Fruit fly (Drosophila melanogaster) whole organism, prepupa: ENCODE data around the gene CG34301.

Source experiments
- Blimp-1 ChIP-seq: fragments of 200-800 bp; sonication (Bioruptor generic); optimal IDR thresholded peaks from 3 replicates; lab custom pipeline; 2017; ENCODE audit warnings: missing biosample characterization, missing genetic modification characterization, mild to moderate bottlenecking, moderate library complexity, missing genetic modification reagents
- CG10631 ChIP-seq: fragments of 200-800 bp; sonication (Bioruptor generic); optimal IDR thresholded peaks from 2 replicates; lab custom pipeline; 2016; ENCODE audit warnings: missing biosample characterization, missing genetic modification characterization
- CG10669 ChIP-seq: fragments of 200-800 bp; sonication (Bioruptor generic); optimal IDR thresholded peaks from 3 replicates; lab custom pipeline; 2018; ENCODE audit warnings: missing biosample characterization, mild to moderate bottlenecking, missing genetic modification characterization, moderate library complexity
- CG11294 ChIP-seq: fragments of 200-800 bp; sonication (Bioruptor generic); IDR thresholded peaks from 2 replicates; pipeline ENCODE4 v1.3.6; 2022; ENCODE audit warnings: missing biosample characterization, missing genetic modification characterization
- CG11762 ChIP-seq: fragments of 200-800 bp; sonication (Bioruptor generic); optimal IDR thresholded peaks from 3 replicates; lab custom pipeline; 2016; ENCODE audit warnings: missing biosample characterization, missing genetic modification characterization; ENCODE audit not compliant: insufficient read depth
- CG15336 ChIP-seq: fragments of 200-800 bp; sonication (Bioruptor generic); IDR thresholded peaks from 2 replicates; pipeline ENCODE4 v1.3.6; 2022; ENCODE audit warnings: missing biosample characterization, missing genetic modification characterization
- CG1621 ChIP-seq: fragments of 200-800 bp; sonication (Bioruptor generic); optimal IDR thresholded peaks from 3 replicates; lab custom pipeline; 2018; ENCODE audit warnings: missing biosample characterization, mild to moderate bottlenecking, missing genetic modification characterization
- CG16779 ChIP-seq: fragments of 200-800 bp; sonication (Bioruptor generic); optimal IDR thresholded peaks from 3 replicates; lab custom pipeline; 2017; ENCODE audit warnings: missing biosample characterization, mild to moderate bottlenecking, missing genetic modification characterization
- CG3032 ChIP-seq: fragments of 200-800 bp; optimal IDR thresholded peaks from 2 replicates; lab custom pipeline; 2019; ENCODE audit warnings: missing biosample characterization, mild to moderate bottlenecking, missing genetic modification characterization, moderate library complexity
- CG31627 ChIP-seq: fragments of 200-800 bp; sonication (Bioruptor generic); optimal IDR thresholded peaks from 3 replicates; lab custom pipeline; 2016; ENCODE audit warnings: missing biosample characterization, missing genetic modification characterization
- CG32006 ChIP-seq: fragments of 200-800 bp; sonication (Bioruptor generic); optimal IDR thresholded peaks from 3 replicates; lab custom pipeline; 2017; ENCODE audit warnings: missing biosample characterization, mild to moderate bottlenecking, missing genetic modification characterization
- CG34406 ChIP-seq: fragments of 200-800 bp; sonication (Bioruptor generic); optimal IDR thresholded peaks from 3 replicates; lab custom pipeline; 2016; ENCODE audit warnings: missing biosample characterization, missing genetic modification characterization
- CG3919 ChIP-seq: fragments of 200-800 bp; sonication (Bioruptor generic); optimal IDR thresholded peaks from 3 replicates; lab custom pipeline; 2016; ENCODE audit warnings: missing biosample characterization, missing genetic modification characterization
- CG4318 ChIP-seq: fragments of 200-800 bp; sonication (Bioruptor generic); optimal IDR thresholded peaks from 3 replicates; lab custom pipeline; 2017; ENCODE audit warnings: missing biosample characterization, mild to moderate bottlenecking, missing genetic modification characterization
- CG6163 ChIP-seq: fragments of 200-800 bp; sonication (Bioruptor generic); IDR thresholded peaks from 3 replicates; pipeline ENCODE4 v1.3.6; 2022; ENCODE audit warnings: missing biosample characterization, missing genetic modification characterization
- CG6276 ChIP-seq: fragments of 200-800 bp; sonication (Bioruptor generic); optimal IDR thresholded peaks from 2 replicates; lab custom pipeline; 2017; ENCODE audit warnings: missing biosample characterization, mild to moderate bottlenecking, missing genetic modification characterization
- CG6792 ChIP-seq: fragments of 200-800 bp; sonication (Bioruptor generic); optimal IDR thresholded peaks from 3 replicates; lab custom pipeline; 2016; ENCODE audit warnings: missing biosample characterization, missing genetic modification characterization
- CG6808 ChIP-seq: fragments of 200-800 bp; sonication (Bioruptor generic); optimal IDR thresholded peaks from 3 replicates; lab custom pipeline; 2017; ENCODE audit warnings: missing biosample characterization, missing genetic modification characterization, mild to moderate bottlenecking, moderate library complexity, missing genetic modification reagents
- CG6854 ChIP-seq: fragments of 200-800 bp; sonication (Bioruptor generic); optimal IDR thresholded peaks from 2 replicates; lab custom pipeline; 2017; ENCODE audit warnings: missing biosample characterization, mild to moderate bottlenecking, missing genetic modification characterization
- CG7368 ChIP-seq: fragments of 200-800 bp; sonication (Bioruptor generic); optimal IDR thresholded peaks from 3 replicates; lab custom pipeline; 2016; ENCODE audit warnings: missing biosample characterization, missing genetic modification characterization
- CG8119 ChIP-seq: fragments of 200-800 bp; sonication (Bioruptor generic); IDR thresholded peaks from 3 replicates; pipeline ENCODE4 v1.3.6; 2022; ENCODE audit warnings: missing biosample characterization, missing genetic modification characterization
- CG8319 ChIP-seq: fragments of 200-800 bp; sonication (Bioruptor generic); optimal IDR thresholded peaks from 3 replicates; lab custom pipeline; 2016; ENCODE audit warnings: missing biosample characterization, missing genetic modification characterization
- CG8632 ChIP-seq: fragments of 200-800 bp; sonication (Bioruptor generic); optimal IDR thresholded peaks from 3 replicates; lab custom pipeline; 2016; ENCODE audit warnings: missing biosample characterization, missing genetic modification characterization
- CG9139 ChIP-seq: fragments of 200-800 bp; sonication (Bioruptor generic); optimal IDR thresholded peaks from 3 replicates; lab custom pipeline; 2017; ENCODE audit warnings: missing biosample characterization, mild to moderate bottlenecking, missing genetic modification characterization
- Eip75B ChIP-seq: fragments of 200-800 bp; sonication (Bioruptor generic); optimal IDR thresholded peaks from 3 replicates; lab custom pipeline; 2016; ENCODE audit warnings: missing biosample characterization, missing genetic modification characterization
- Eip78C ChIP-seq: fragments of 200-800 bp; sonication (Bioruptor generic); peaks from one replicate; lab custom pipeline; 2016; ENCODE audit warnings: missing biosample characterization, missing genetic modification characterization
- Ets96B ChIP-seq: fragments of 200-800 bp; optimal IDR thresholded peaks from 2 replicates; lab custom pipeline; 2019; ENCODE audit warnings: missing biosample characterization, mild to moderate bottlenecking, missing genetic modification characterization, moderate library complexity
- Hr39 ChIP-seq: fragments of 200-800 bp; sonication (Bioruptor generic); optimal IDR thresholded peaks from 2 replicates; lab custom pipeline; 2016; ENCODE audit warnings: missing biosample characterization, missing genetic modification characterization
- Hr4 ChIP-seq: fragments of 200-800 bp; sonication (Bioruptor generic); optimal IDR thresholded peaks from 3 replicates; lab custom pipeline; 2016; ENCODE audit warnings: missing biosample characterization, missing genetic modification characterization
- Met ChIP-seq: fragments of 200-800 bp; sonication (Bioruptor generic); optimal IDR thresholded peaks from 3 replicates; lab custom pipeline; 2016; ENCODE audit warnings: missing biosample characterization, missing genetic modification characterization
- OdsH ChIP-seq: fragments of 200-800 bp; sonication (Bioruptor generic); optimal IDR thresholded peaks from 3 replicates; lab custom pipeline; 2016; ENCODE audit warnings: missing biosample characterization, missing genetic modification characterization
- Smox ChIP-seq: fragments of 200-800 bp; sonication (Bioruptor generic); optimal IDR thresholded peaks from 3 replicates; lab custom pipeline; 2016; ENCODE audit warnings: missing biosample characterization, missing genetic modification characterization
- Sox14 ChIP-seq: fragments of 200-800 bp; sonication (Bioruptor generic); optimal IDR thresholded peaks from 3 replicates; lab custom pipeline; 2016; ENCODE audit warnings: missing biosample characterization, missing genetic modification characterization
- achi ChIP-seq: fragments of 200-800 bp; sonication (Bioruptor generic); optimal IDR thresholded peaks from 3 replicates; lab custom pipeline; 2016; ENCODE audit warnings: missing biosample characterization, missing genetic modification characterization
- acj6 ChIP-seq: fragments of 200-800 bp; sonication (Bioruptor generic); optimal IDR thresholded peaks from 3 replicates; lab custom pipeline; 2016; ENCODE audit warnings: missing biosample characterization, missing genetic modification characterization
- cyc ChIP-seq: fragments of 200-800 bp; sonication (Bioruptor generic); optimal IDR thresholded peaks from 3 replicates; lab custom pipeline; 2016; ENCODE audit warnings: missing biosample characterization, missing genetic modification characterization
- dac ChIP-seq: fragments of 200-800 bp; sonication (Bioruptor generic); optimal IDR thresholded peaks from 2 replicates; lab custom pipeline; 2017; ENCODE audit warnings: missing biosample characterization, mild to moderate bottlenecking, missing genetic modification characterization
- eg ChIP-seq: fragments of 200-800 bp; sonication (Bioruptor generic); IDR thresholded peaks from 3 replicates; pipeline ENCODE4 v1.3.6; 2022; ENCODE audit warnings: missing biosample characterization, missing genetic modification characterization
- esn ChIP-seq: fragments of 200-800 bp; sonication (Bioruptor generic); optimal IDR thresholded peaks from 2 replicates; lab custom pipeline; 2016; ENCODE audit warnings: missing biosample characterization, mild to moderate bottlenecking, missing genetic modification characterization, moderate library complexity
- fd85E ChIP-seq: fragments of 200-800 bp; sonication (Bioruptor generic); optimal IDR thresholded peaks from 3 replicates; lab custom pipeline; 2016; ENCODE audit warnings: missing biosample characterization, missing genetic modification characterization
- fkh ChIP-seq: fragments of 200-800 bp; sonication (Bioruptor generic); optimal IDR thresholded peaks from 3 replicates; lab custom pipeline; 2017; ENCODE audit warnings: missing biosample characterization, mild to moderate bottlenecking, missing genetic modification characterization, moderate library complexity
- lz ChIP-seq: fragments of 200-800 bp; sonication (Bioruptor generic); optimal IDR thresholded peaks from 3 replicates; lab custom pipeline; 2016; ENCODE audit warnings: missing biosample characterization, missing genetic modification characterization
- net ChIP-seq: fragments of 200-800 bp; sonication (Bioruptor generic); optimal IDR thresholded peaks from 3 replicates; lab custom pipeline; 2016; ENCODE audit warnings: missing biosample characterization, missing genetic modification characterization
- pdm3 ChIP-seq: fragments of 200-800 bp; sonication (Bioruptor generic); optimal IDR thresholded peaks from 3 replicates; lab custom pipeline; 2016; ENCODE audit warnings: missing biosample characterization, missing genetic modification characterization
- spab ChIP-seq: fragments of 200-800 bp; sonication (Bioruptor generic); optimal IDR thresholded peaks from 2 replicates; lab custom pipeline; 2017; ENCODE audit warnings: missing biosample characterization, mild to moderate bottlenecking, missing genetic modification characterization, missing genetic modification reagents
- svp ChIP-seq: fragments of 200-800 bp; sonication (Bioruptor generic); peaks from one replicate; lab custom pipeline; 2016; ENCODE audit warnings: missing biosample characterization, missing genetic modification characterization
- topi ChIP-seq: fragments of 200-800 bp; sonication (Bioruptor generic); optimal IDR thresholded peaks from 3 replicates; lab custom pipeline; 2016; ENCODE audit warnings: missing biosample characterization, missing genetic modification characterization

CG34301 gene

DNA sequence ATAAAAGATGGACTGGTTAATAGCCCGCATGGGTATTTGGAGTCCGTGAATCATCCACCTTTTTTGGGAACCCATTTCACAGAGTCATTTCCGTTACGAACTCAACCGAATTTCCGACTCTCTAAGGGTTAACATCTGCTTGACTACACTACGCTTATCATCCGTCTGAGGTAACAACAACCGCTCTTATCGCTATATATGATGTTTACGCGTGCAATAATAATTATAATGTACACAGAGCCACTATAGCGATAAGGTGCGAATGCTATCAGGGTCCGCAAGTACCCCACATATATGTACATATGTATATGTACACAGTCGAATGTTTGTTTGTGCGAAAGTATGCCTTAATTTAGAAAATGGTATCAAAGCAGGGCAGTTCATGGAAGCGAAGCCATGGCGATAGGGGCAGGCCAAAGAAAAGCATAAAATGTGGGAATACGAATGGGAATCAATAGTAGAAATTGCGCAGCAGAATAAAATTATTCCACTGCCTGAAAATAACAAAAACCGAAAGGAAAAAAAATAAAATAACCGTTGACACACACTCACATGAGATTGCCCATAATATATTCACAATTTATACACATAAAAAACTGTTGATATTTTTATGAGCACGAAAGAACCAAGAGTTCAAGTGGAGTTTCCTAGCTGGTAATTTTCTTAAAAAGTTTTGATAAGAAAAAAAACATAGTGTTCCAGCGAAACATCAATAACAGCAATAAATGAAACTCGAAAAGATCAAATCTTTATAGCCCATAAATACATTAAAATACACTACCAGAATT lies 37.4 kb downstream of the CG34301 start (continued):
- TF ChIP-seq CG8632 (GFP tag; lab: Kevin White, UChicago) (peak; percentile 59), CG34406 (GFP tag; lab: Kevin White, UChicago) (peak; percentile 19), esn (peak; percentile 47), Hr4 (GFP tag; lab: Kevin White, UChicago) (peak; percentile 28), fkh (peak; percentile 98), Eip75B (GFP tag; lab: Kevin White, UChicago) (peak; percentile 19), Eip78C (peak; percentile 77), svp (GFP tag; lab: Kevin White, UChicago) (no peak), CG6276 (peak; percentile 85), CG6792 (GFP tag; lab: Kevin White, UChicago) (peak; percentile 45), CG31627 (GFP tag; lab: Kevin White, UChicago) (no peak), lz (GFP tag; lab: Kevin White, UChicago) (no peak), CG6808 (GFP tag; lab: Kevin White, UChicago) (peak; percentile 56), CG10669 (GFP tag; lab: Kevin White, UChicago) (peak; percentile 65), Met (peak; percentile 18), pdm3 (GFP tag; lab: Kevin White, UChicago) (no peak), CG9139 (GFP tag; lab: Kevin White, UChicago) (peak; percentile 51), OdsH (GFP tag; lab: Kevin White, UChicago) (peak; percentile 32)

DNA sequence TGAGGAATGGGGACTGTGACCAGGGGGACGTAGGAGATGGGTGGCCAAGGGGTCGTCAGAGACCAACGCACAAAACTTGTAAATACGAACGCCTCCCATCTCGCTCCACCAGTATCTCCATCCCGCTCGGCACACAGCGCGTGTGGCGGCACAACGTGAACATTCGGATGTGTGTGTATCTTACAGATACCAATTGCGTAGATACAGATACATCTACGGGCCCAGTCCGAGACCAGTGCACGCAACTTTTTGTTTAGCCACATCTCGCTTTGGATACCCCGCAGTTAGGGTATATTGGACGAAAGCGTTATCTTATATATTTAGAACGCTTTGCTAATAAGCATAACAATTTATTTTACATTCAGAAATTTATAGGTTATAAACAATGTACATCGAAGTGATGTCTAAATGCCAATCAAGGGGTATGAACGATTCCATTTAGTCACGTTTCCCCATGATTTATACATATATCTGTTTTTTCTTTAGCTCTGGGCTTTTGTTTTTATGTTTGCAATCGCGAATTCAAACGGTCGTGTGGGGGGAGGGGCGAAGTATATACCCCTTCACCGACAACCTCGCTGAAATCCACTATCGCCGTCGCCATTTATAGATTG lies 38.2 kb downstream of the CG34301 start:
- TF ChIP-seq CG3919 (GFP tag; lab: Kevin White, UChicago) (peak; percentile 99), CG16779 (peak; percentile 98), CG4318 (GFP tag; lab: Kevin White, UChicago) (peak; percentile 99), CG11762 (GFP tag; lab: Kevin White, UChicago) (peak; percentile 99), fkh (peak; percentile 94), CG6276 (peak; percentile 99), CG32006 (GFP tag; lab: Kevin White, UChicago) (peak; percentile 100), acj6 (peak; percentile 99), Ets96B (peak; percentile 99), CG6163 (GFP tag; lab: Robert Waterston, UW) (peak; percentile 99), eg (GFP tag; lab: Robert Waterston, UW) (peak; percentile 99), CG3032 (tag; lab: Kevin White, UChicago) (peak; percentile 99), CG31627 (GFP tag; lab: Kevin White, UChicago) (peak; percentile 98), pdm3 (GFP tag; lab: Kevin White, UChicago) (peak; percentile 99), CG1621 (tag; lab: Kevin White, UChicago) (peak; percentile 98), cyc (GFP tag; lab: Kevin White, UChicago) (peak; percentile 98), lz (GFP tag; lab: Kevin White, UChicago) (peak; percentile 98), CG10631 (GFP tag; lab: Kevin White, UChicago) (peak; percentile 99), CG8319 (GFP tag; lab: Kevin White, UChicago) (peak; percentile 97), dac (GFP tag; lab: Kevin White, UChicago) (peak; percentile 98), Hr4 (GFP tag; lab: Kevin White, UChicago) (peak; percentile 100), Met (peak; percentile 99), CG11294 (GFP tag; lab: Robert Waterston, UW) (peak; percentile 99), CG6854 (peak; percentile 89), spab (GFP tag; lab: Kevin White, UChicago) (peak; percentile 99), Eip75B (GFP tag; lab: Kevin White, UChicago) (peak; percentile 99), CG7368 (GFP tag; lab: Kevin White, UChicago) (peak; percentile 98), Smox (GFP tag; lab: Kevin White, UChicago) (peak; percentile 97), Eip78C (peak; percentile 100), CG15336 (GFP tag; lab: Robert Waterston, UW) (peak; percentile 99), CG8119 (GFP tag; lab: Robert Waterston, UW) (peak; percentile 99), achi (GFP tag; lab: Kevin White, UChicago) (peak; percentile 98), svp (GFP tag; lab: Kevin White, UChicago) (peak; percentile 98), net (GFP tag; lab: Kevin White, UChicago) (peak; percentile 99), topi (peak; percentile 98), Blimp-1 (GFP tag; lab: Kevin White, UChicago) (peak; percentile 84), fd85E (GFP tag; lab: Kevin White, UChicago) (peak; percentile 91), Hr39 (peak; percentile 99), Sox14 (GFP tag; lab: Kevin White, UChicago) (peak; percentile 99)
